Worm (Caenorhabditis elegans): ENCODE measurements around the gene insc-1.

ce11 chrII:7385442-7385841, 26.7 kb downstream of the insc-1 start, which contains the start of gene sre-3:
- no peak for TF ChIP-seq dao-5 (tag; optimal IDR thresholded peaks at IDR 0.05)
- TF ChIP-seq W03F9.2 (tag; optimal IDR thresholded peaks at IDR 0.05), result no peak
- no peak for TF ChIP-seq him-1 (tag; optimal IDR thresholded peaks at IDR 0.05)

Measured in whole organism, L4/young adult.